Fruit fly (Drosophila melanogaster) whole organism, adult: ENCODE results near the gene run.

ENCODE experiments used
- CG11617 ChIP-seq: fragments of 200-800 bp; sonication (Bioruptor generic); optimal IDR thresholded peaks from 2 replicates; lab custom pipeline; 2017; ENCODE audit warnings: mild to moderate bottlenecking, missing biosample characterization, missing genetic modification reagents, missing genetic modification characterization
- CG1620 ChIP-seq: fragments of 200-800 bp; sonication (Bioruptor generic); optimal IDR thresholded peaks from 2 replicates; lab custom pipeline; 2016; ENCODE audit warnings: missing biosample characterization, missing genetic modification characterization
- CG7101 ChIP-seq: fragments of 200-800 bp; sonication (Bioruptor generic); optimal IDR thresholded peaks from 2 replicates; lab custom pipeline; 2018; ENCODE audit warnings: missing biosample characterization, mild to moderate bottlenecking, missing genetic modification characterization, moderate library complexity
- cic ChIP-seq: fragments of 200-800 bp; sonication (Bioruptor generic); optimal IDR thresholded peaks from 2 replicates; lab custom pipeline; 2017; ENCODE audit warnings: missing biosample characterization, mild to moderate bottlenecking, missing genetic modification characterization, moderate library complexity
- kay ChIP-seq: fragments of 200-800 bp; sonication (Bioruptor generic); peaks from one replicate; lab custom pipeline; 2016; ENCODE audit warnings: missing biosample characterization, missing genetic modification characterization, borderline replicate concordance
- ovo ChIP-seq: fragments of 200-800 bp; sonication (Bioruptor generic); optimal IDR thresholded peaks from 2 replicates; lab custom pipeline; 2016; ENCODE audit warnings: missing biosample characterization, missing genetic modification characterization
- tj ChIP-seq: fragments of 200-800 bp; sonication (Bioruptor generic); optimal IDR thresholded peaks from 3 replicates; lab custom pipeline; 2017; ENCODE audit warnings: missing biosample characterization, mild to moderate bottlenecking, missing genetic modification characterization, moderate library complexity

dm6 chrX:20739581-20739980, 49.1 kb downstream of the run start:
- TF ChIP-seq CG11617 (GFP tag; lab: Kevin White, UChicago) (no peak), kay (GFP tag; lab: Kevin White, UChicago) (no peak), cic (GFP tag; lab: Kevin White, UChicago) (no peak), tj (no peak), ovo (GFP tag; lab: Kevin White, UChicago) (no peak), CG1620 (GFP tag; lab: Kevin White, UChicago) (no peak), CG7101 (tag; lab: Kevin White, UChicago) (no peak)
